Fruit fly (Drosophila melanogaster): ENCODE data around the gene emb.

The emb gene

dm6 chr2L:8403286-8404270, at the start of gene emb (continued):
- peak; percentile 64 for TF ChIP-seq fu2 (GFP tag; optimal IDR thresholded peaks at IDR 0.05)
- peak; percentile 29 for TF ChIP-seq CG18764 (GFP tag; optimal IDR thresholded peaks at IDR 0.05)
- peak; percentile 91 for TF ChIP-seq BEAF-32 (GFP tag; optimal IDR thresholded peaks at IDR 0.05)
- no peak for TF ChIP-seq CG2199 (GFP tag; IDR thresholded peaks at IDR 0.05)
- no peak for TF ChIP-seq CG10543 (GFP tag; optimal IDR thresholded peaks at IDR 0.05)
- TF ChIP-seq bowl (GFP tag; IDR thresholded peaks at IDR 0.05): no peak
- TF ChIP-seq gcm (GFP tag; optimal IDR thresholded peaks at IDR 0.05): no peak
- TF ChIP-seq CG4730 (GFP tag; IDR thresholded peaks at IDR 0.05): no peak
- TF ChIP-seq cato (GFP tag; optimal IDR thresholded peaks at IDR 0.05; ENCODE audit: borderline replicate concordance): peak; percentile 13
- TF ChIP-seq CG12942 (GFP tag; optimal IDR thresholded peaks at IDR 0.05): peak; percentile 9
- TF ChIP-seq CG15514 (GFP tag; optimal IDR thresholded peaks at IDR 0.05): peak; percentile 91
- TF ChIP-seq CG32767 (GFP tag; IDR thresholded peaks at IDR 0.05): no peak
- TF ChIP-seq ranshi (GFP tag; IDR thresholded peaks at IDR 0.05): 0 out of 2 replicates have a peak, but pooled peaks have one; percentile 17
- TF ChIP-seq MBD-R2 (GFP tag; IDR thresholded peaks at IDR 0.05): peak; percentile 69
- TF ChIP-seq grn (GFP tag; optimal IDR thresholded peaks at IDR 0.05): no peak
- peak; percentile 95 for TF ChIP-seq CG34224 (GFP tag; IDR thresholded peaks at IDR 0.05; ENCODE audit: partially characterized antibody)
- TF ChIP-seq da (GFP tag; optimal IDR thresholded peaks at IDR 0.05): no peak
- no peak for TF ChIP-seq gt (GFP tag; IDR thresholded peaks at IDR 0.05)
- TF ChIP-seq Tbp (GFP tag; optimal IDR thresholded peaks at IDR 0.05): no peak
- no peak for TF ChIP-seq CG11723 (GFP tag; optimal IDR thresholded peaks at IDR 0.05)
- TF ChIP-seq dan (GFP tag; IDR thresholded peaks at IDR 0.05): no peak
- no peak for TF ChIP-seq scrt (GFP tag; optimal IDR thresholded peaks at IDR 0.05)
- TF ChIP-seq so (GFP tag; IDR thresholded peaks at IDR 0.05): no peak
- no peak for TF ChIP-seq abd-A (tag; optimal IDR thresholded peaks at IDR 0.05)
- peak; percentile 66; the same call in 2 of the 3 replicates for TF ChIP-seq CG17361 (GFP tag; IDR thresholded peaks at IDR 0.05)
- no peak for TF ChIP-seq ATbp (GFP tag; optimal IDR thresholded peaks at IDR 0.05)
- TF ChIP-seq Elba2 (GFP tag; optimal IDR thresholded peaks at IDR 0.05): peak; percentile 14
- peak; percentile 73 for TF ChIP-seq CG4424 (GFP tag; optimal IDR thresholded peaks at IDR 0.05)
- peak; percentile 34 for TF ChIP-seq disco-r (GFP tag; optimal IDR thresholded peaks at IDR 0.05)
- TF ChIP-seq eyg (GFP tag; optimal IDR thresholded peaks at IDR 0.05): peak; percentile 29
- peak; percentile 19 for TF ChIP-seq D19A (tag; optimal IDR thresholded peaks at IDR 0.05)
- peak; percentile 95 for TF ChIP-seq Ets97D (GFP tag; optimal IDR thresholded peaks at IDR 0.05)
- peak; percentile 29 for TF ChIP-seq CG9817 (tag; optimal IDR thresholded peaks at IDR 0.05)
- no peak for TF ChIP-seq croc (GFP tag; conservative IDR thresholded peaks at IDR 0.05)
- peak; percentile 62 for TF ChIP-seq CG9932 (GFP tag; IDR thresholded peaks at IDR 0.05)
- TF ChIP-seq stc (GFP tag; IDR thresholded peaks at IDR 0.05): no peak
- peak; percentile 9 for TF ChIP-seq CG12744 (GFP tag; optimal IDR thresholded peaks at IDR 0.05)
- TF ChIP-seq CG33213 (GFP tag; optimal IDR thresholded peaks at IDR 0.05): peak; percentile 89
- TF ChIP-seq gce (GFP tag; IDR thresholded peaks at IDR 0.05): no peak
- TF ChIP-seq CG3995 (GFP tag; optimal IDR thresholded peaks at IDR 0.05): peak; percentile 47
- no peak for TF ChIP-seq CG11085 (GFP tag; IDR thresholded peaks at IDR 0.05)
- no peak for TF ChIP-seq Ada2b (GFP tag; IDR thresholded peaks at IDR 0.05)
- peak; percentile 93 for TF ChIP-seq Med (GFP tag)
- no peak for TF ChIP-seq usp (GFP tag; optimal IDR thresholded peaks at IDR 0.05)
- no peak for TF ChIP-seq nau (GFP tag; optimal IDR thresholded peaks at IDR 0.05)
- peak; percentile 33 for TF ChIP-seq CG1602 (GFP tag; optimal IDR thresholded peaks at IDR 0.05)
- TF ChIP-seq lov (optimal IDR thresholded peaks at IDR 0.05): no peak
- no peak for TF ChIP-seq lov (GFP tag; IDR thresholded peaks at IDR 0.05)
- TF ChIP-seq CG12219 (GFP tag; optimal IDR thresholded peaks at IDR 0.05): peak; percentile 0
- peak; percentile 90 for TF ChIP-seq inv (GFP tag; IDR thresholded peaks at IDR 0.05; ENCODE audit: partially characterized antibody)
